Worm (Caenorhabditis elegans) whole organism, early embryonic: Measurements from ENCODE around the gene cyp-29A3.

Source experiments
- B0310.2 ChIP-seq: sonication (generic microtip); optimal IDR thresholded peaks from 2 replicates; lab custom pipeline; 2016; ENCODE audit warnings: mild to moderate bottlenecking, missing genetic modification characterization, missing compliant biosample characterization
- F13C5.2 ChIP-seq: sonication (generic microtip); optimal IDR thresholded peaks from 2 replicates; lab custom pipeline; 2017; ENCODE audit warnings: mild to moderate bottlenecking, missing genetic modification characterization, inconsistent platforms, missing compliant biosample characterization
- aly-1 ChIP-seq: sonication (generic microtip); optimal IDR thresholded peaks from 2 replicates; lab custom pipeline; 2016; ENCODE audit warnings: missing genetic modification characterization, missing compliant biosample characterization
- ama-1 ChIP-seq: fragments of 150-350 bp; optimal IDR thresholded peaks from 2 replicates; lab custom pipeline; 2014
- ceh-13 ChIP-seq: fragments of 200-800 bp; sonication (Bioruptor generic); optimal IDR thresholded peaks from 2 replicates; lab custom pipeline; 2018; ENCODE audit warnings: mild to moderate bottlenecking, missing genetic modification characterization, missing compliant biosample characterization
- ceh-36 ChIP-seq: sonication (generic microtip); optimal IDR thresholded peaks from 2 replicates; lab custom pipeline; 2016; ENCODE audit warnings: missing genetic modification characterization, inconsistent platforms, missing compliant biosample characterization
- ets-7 ChIP-seq: sonication (generic microtip); optimal IDR thresholded peaks from 2 replicates; lab custom pipeline; 2016; ENCODE audit warnings: missing genotype, missing genetic modification characterization, missing compliant biosample characterization
- flt-1 ChIP-seq: fragments of 200-800 bp; sonication (Bioruptor generic); IDR thresholded peaks from 2 replicates; pipeline ENCODE4 v1.3.6; 2022; ENCODE audit warnings: missing genetic modification characterization, missing compliant biosample characterization
- hmbx-1 ChIP-seq: sonication (generic microtip); optimal IDR thresholded peaks from 2 replicates; lab custom pipeline; 2016; ENCODE audit warnings: mild to moderate bottlenecking, missing genetic modification characterization, missing compliant biosample characterization
- hmg-4 ChIP-seq: fragments of 200-800 bp; sonication (Bioruptor generic); optimal IDR thresholded peaks from 2 replicates; lab custom pipeline; 2018; ENCODE audit warnings: mild to moderate bottlenecking, missing genetic modification characterization, missing compliant biosample characterization
- hnd-1 ChIP-seq: sonication (generic microtip); optimal IDR thresholded peaks from 2 replicates; lab custom pipeline; 2016; ENCODE audit warnings: missing genetic modification characterization, missing compliant biosample characterization
- pes-1 ChIP-seq: fragments of 200-800 bp; sonication (Bioruptor generic); IDR thresholded peaks from 2 replicates; pipeline ENCODE4 v1.3.6; 2022; ENCODE audit warnings: missing genetic modification reagents, missing genetic modification characterization, missing compliant biosample characterization
- scrt-1 ChIP-seq: fragments of 200-800 bp; sonication (Bioruptor generic); IDR thresholded peaks from 2 replicates; pipeline ENCODE4 v1.3.6; 2022; ENCODE audit warnings: missing genetic modification characterization, missing compliant biosample characterization
- sea-1 ChIP-seq: fragments of 200-800 bp; sonication (Bioruptor generic); conservative IDR thresholded peaks from 2 replicates; pipeline ENCODE4 v1.3.6; 2022; ENCODE audit warnings: missing genetic modification characterization, missing compliant biosample characterization
- tbx-11 ChIP-seq: fragments of 200-800 bp; sonication (Bioruptor generic); IDR thresholded peaks from 2 replicates; pipeline ENCODE4 v1.3.6; 2022; ENCODE audit warnings: missing genetic modification characterization, missing compliant biosample characterization
- tbx-37 ChIP-seq: fragments of 200-800 bp; sonication (Bioruptor generic); conservative IDR thresholded peaks from 2 replicates; pipeline ENCODE4 v1.3.6; 2022; ENCODE audit warnings: missing genetic modification reagents, missing genetic modification characterization, missing compliant biosample characterization
- tra-4 ChIP-seq: sonication (generic microtip); optimal IDR thresholded peaks from 2 replicates; lab custom pipeline; 2017; ENCODE audit warnings: missing genetic modification characterization, missing compliant biosample characterization

Gene cyp-29A3

ce11 chrV:28270-28669 lies 30.8 kb upstream of the cyp-29A3 start:
- TF ChIP-seq F13C5.2 (no peak), ceh-36 (no peak), ets-7 (tag; lab: Kevin White, UChicago) (no peak), tbx-37 (GFP tag; lab: Robert Waterston, UW) (no peak), hnd-1 (tag; lab: Kevin White, UChicago) (no peak), tra-4 (tag; lab: Kevin White, UChicago) (no peak), hmbx-1 (tag; lab: Kevin White, UChicago) (no peak), scrt-1 (no peak), flt-1 (GFP tag; lab: Robert Waterston, UW) (no peak), sea-1 (GFP tag; lab: Robert Waterston, UW) (no peak), hmg-4 (GFP tag; lab: Kevin White, UChicago) (no peak), ceh-13 (GFP tag; lab: Kevin White, UChicago) (no peak), B0310.2 (tag; lab: Kevin White, UChicago) (no peak), tbx-11 (GFP tag; lab: Robert Waterston, UW) (no peak), ama-1 (lab: Kevin White, UChicago) (no peak), pes-1 (GFP tag; lab: Robert Waterston, UW) (no peak), aly-1 (tag; lab: Kevin White, UChicago) (no peak)

ce11 chrV:29823-30222 lies 29.2 kb upstream of the cyp-29A3 start:
- TF ChIP-seq hmg-4 (GFP tag; lab: Kevin White, UChicago): no peak
- no peak for TF ChIP-seq hmbx-1 (tag; lab: Kevin White, UChicago)
- TF ChIP-seq tbx-37 (GFP tag; lab: Robert Waterston, UW): no peak
- no peak for TF ChIP-seq tra-4 (tag; lab: Kevin White, UChicago)
- TF ChIP-seq tbx-11 (GFP tag; lab: Robert Waterston, UW): no peak
- no peak for TF ChIP-seq F13C5.2
- TF ChIP-seq ama-1 (lab: Kevin White, UChicago): no peak
- no peak for TF ChIP-seq scrt-1
- TF ChIP-seq hnd-1 (tag; lab: Kevin White, UChicago): no peak
- TF ChIP-seq B0310.2 (tag; lab: Kevin White, UChicago): no peak
- no peak for TF ChIP-seq ets-7 (tag; lab: Kevin White, UChicago)
- no peak for TF ChIP-seq pes-1 (GFP tag; lab: Robert Waterston, UW)
- no peak for TF ChIP-seq ceh-36
- TF ChIP-seq aly-1 (tag; lab: Kevin White, UChicago): no peak
- TF ChIP-seq flt-1 (GFP tag; lab: Robert Waterston, UW): no peak

- TF ChIP-seq ets-7 (tag; lab: Kevin White, UChicago): no peak
- TF ChIP-seq hmg-4 (GFP tag; lab: Kevin White, UChicago): no peak
Measured at ce11 chrV:37729-38128, 21.3 kb upstream of the cyp-29A3 start.

ce11 chrV:43070-43469 lies 16.0 kb upstream of the cyp-29A3 start:
- TF ChIP-seq B0310.2 (tag; lab: Kevin White, UChicago): no peak
- TF ChIP-seq ama-1 (lab: Kevin White, UChicago): no peak
- TF ChIP-seq scrt-1: no peak
- TF ChIP-seq flt-1 (GFP tag; lab: Robert Waterston, UW): no peak

ce11 chrV:44026-44425 lies 15.0 kb upstream of the cyp-29A3 start:
- TF ChIP-seq flt-1 (GFP tag; lab: Robert Waterston, UW): no peak
- no peak for TF ChIP-seq tra-4 (tag; lab: Kevin White, UChicago)
- no peak for TF ChIP-seq ceh-36

ce11 chrV:45010-45409 lies 14.0 kb upstream of the cyp-29A3 start, which contains the start of gene B0348.2:
Gene B0348.2, plus strand, starts transcription at chrV:45310.
- TF ChIP-seq tra-4 (tag; lab: Kevin White, UChicago): no peak
- TF ChIP-seq hnd-1 (tag; lab: Kevin White, UChicago): no peak
- no peak for TF ChIP-seq F13C5.2
- TF ChIP-seq ama-1 (lab: Kevin White, UChicago): no peak
- no peak for TF ChIP-seq hmg-4 (GFP tag; lab: Kevin White, UChicago)
- TF ChIP-seq B0310.2 (tag; lab: Kevin White, UChicago): no peak

ce11 chrV:47799-48198 lies 11.2 kb upstream of the cyp-29A3 start:
- TF ChIP-seq ceh-13 (GFP tag; lab: Kevin White, UChicago) (no peak), hnd-1 (tag; lab: Kevin White, UChicago) (no peak), F13C5.2 (no peak), hmg-4 (GFP tag; lab: Kevin White, UChicago) (no peak), pes-1 (GFP tag; lab: Robert Waterston, UW) (no peak), aly-1 (tag; lab: Kevin White, UChicago) (no peak), B0310.2 (tag; lab: Kevin White, UChicago) (no peak), tbx-11 (GFP tag; lab: Robert Waterston, UW) (no peak), tra-4 (tag; lab: Kevin White, UChicago) (no peak), scrt-1 (no peak), flt-1 (GFP tag; lab: Robert Waterston, UW) (no peak)

ce11 chrV:48622-49021 lies 10.4 kb upstream of the cyp-29A3 start, which contains the start of gene B0348.1:
Gene B0348.1, plus strand, starts transcription at chrV:48922.
- TF ChIP-seq hmbx-1 (tag; lab: Kevin White, UChicago) (no peak), tra-4 (tag; lab: Kevin White, UChicago) (no peak), aly-1 (tag; lab: Kevin White, UChicago) (no peak), ama-1 (lab: Kevin White, UChicago) (no peak), pes-1 (GFP tag; lab: Robert Waterston, UW) (no peak), tbx-11 (GFP tag; lab: Robert Waterston, UW) (no peak), scrt-1 (no peak), B0310.2 (tag; lab: Kevin White, UChicago) (no peak), flt-1 (GFP tag; lab: Robert Waterston, UW) (no peak), hmg-4 (GFP tag; lab: Kevin White, UChicago) (no peak), ceh-13 (GFP tag; lab: Kevin White, UChicago) (no peak)
